Fruit fly (Drosophila melanogaster): ENCODE measurements around the gene yps.
A peak's percentile ranks its signal among the peaks of the same experiment; 100 is the strongest.

Gene yps

dm6 chr3L:12124975-12125374 lies at the start of gene yps:
Gene yps (minus strand): TSS chr3L:12125150.
- TF ChIP-seq foxo (GFP tag; optimal IDR thresholded peaks at IDR 0.05) (peak; percentile 25 to 86), jim (GFP tag; optimal IDR thresholded peaks at IDR 0.05) (no peak), sage (GFP tag; optimal IDR thresholded peaks at IDR 0.05) (peak; percentile 84), sv (GFP tag; optimal IDR thresholded peaks at IDR 0.05) (peak; percentile 79), psq (GFP tag; optimal IDR thresholded peaks at IDR 0.05) (peak; percentile 72), CG9705 (GFP tag; optimal IDR thresholded peaks at IDR 0.05) (peak; percentile 95), Vsx2 (GFP tag; optimal IDR thresholded peaks at IDR 0.05; ENCODE audit: partially characterized antibody) (no peak), Mio (GFP tag; optimal IDR thresholded peaks at IDR 0.05) (peak; percentile 80), woc (GFP tag; optimal IDR thresholded peaks at IDR 0.05) (peak; percentile 32), ey (GFP tag; optimal IDR thresholded peaks at IDR 0.05) (peak; percentile 67), OdsH (GFP tag; optimal IDR thresholded peaks at IDR 0.05) (peak; percentile 90), dl (GFP tag; optimal IDR thresholded peaks at IDR 0.05; ENCODE audit: insufficient read depth in 1 of 2, partially characterized antibody in 2 of 2) (no peak), HLH106 (tag; optimal IDR thresholded peaks at IDR 0.05) (peak; percentile 86), Hr78 (GFP tag; optimal IDR thresholded peaks at IDR 0.05) (no peak), N (GFP tag; optimal IDR thresholded peaks at IDR 0.05) (no peak), h (GFP tag; optimal IDR thresholded peaks at IDR 0.05) (peak; percentile 92), Myc (optimal IDR thresholded peaks at IDR 0.05) (peak; percentile 18), Dif (GFP tag; optimal IDR thresholded peaks at IDR 0.05; ENCODE audit: partially characterized antibody) (no peak), GATAd (GFP tag; optimal IDR thresholded peaks at IDR 0.05) (no peak), lola (GFP tag; optimal IDR thresholded peaks at IDR 0.05) (no peak), Abd-B (GFP tag; optimal IDR thresholded peaks at IDR 0.05) (no peak), Rel (GFP tag; optimal IDR thresholded peaks at IDR 0.05) (no peak), Rel (tag; optimal IDR thresholded peaks at IDR 0.05) (peak; percentile 77), Dfd (GFP tag; optimal IDR thresholded peaks at IDR 0.05) (no peak), fru (GFP tag; optimal IDR thresholded peaks at IDR 0.05) (peak; percentile 86), tai (GFP tag; optimal IDR thresholded peaks at IDR 0.05) (no peak), Hr83 (GFP tag; optimal IDR thresholded peaks at IDR 0.05; ENCODE audit: poor library complexity, severe bottlenecking) (peak; percentile 99), Sp1 (GFP tag; optimal IDR thresholded peaks at IDR 0.05) (peak; percentile 92), Hnf4 (GFP tag; optimal IDR thresholded peaks at IDR 0.05) (peak; percentile 85), CG32264 (GFP tag; optimal IDR thresholded peaks at IDR 0.05) (peak; percentile 89), br (GFP tag; optimal IDR thresholded peaks at IDR 0.05) (peak; percentile 93), dsf (GFP tag; optimal IDR thresholded peaks at IDR 0.05; ENCODE audit: borderline replicate concordance) (peak; percentile 6), brk (GFP tag; optimal IDR thresholded peaks at IDR 0.05) (peak; percentile 84), CrebA (GFP tag; optimal IDR thresholded peaks at IDR 0.05; ENCODE audit: borderline replicate concordance) (no peak), rgr (GFP tag; optimal IDR thresholded peaks at IDR 0.05) (peak; percentile 97), pan (optimal IDR thresholded peaks at IDR 0.05) (no peak), Jra (GFP tag; optimal IDR thresholded peaks at IDR 0.05) (peak; percentile 68), dmrt93B (GFP tag; optimal IDR thresholded peaks at IDR 0.05) (peak; percentile 93), usp (GFP tag; optimal IDR thresholded peaks at IDR 0.05) (no peak)

dm6 chr3L:12163693-12164092 lies 38.7 kb upstream of the yps start, which contains the start of gene CG9760:
Gene CG9760 (minus strand): TSS chr3L:12163735.
- TF ChIP-seq HLH106 (tag; optimal IDR thresholded peaks at IDR 0.05): no peak
- TF ChIP-seq ey (GFP tag; optimal IDR thresholded peaks at IDR 0.05): no peak
- TF ChIP-seq sage (GFP tag; optimal IDR thresholded peaks at IDR 0.05): no peak
- TF ChIP-seq Hnf4 (GFP tag; optimal IDR thresholded peaks at IDR 0.05): no peak
- TF ChIP-seq foxo (GFP tag; optimal IDR thresholded peaks at IDR 0.05): no peak
- TF ChIP-seq Jra (GFP tag; optimal IDR thresholded peaks at IDR 0.05): no peak
- no peak for TF ChIP-seq sv (GFP tag; optimal IDR thresholded peaks at IDR 0.05)
- TF ChIP-seq Dfd (GFP tag; optimal IDR thresholded peaks at IDR 0.05): no peak
- TF ChIP-seq Myc (optimal IDR thresholded peaks at IDR 0.05): no peak
- TF ChIP-seq fru (GFP tag; optimal IDR thresholded peaks at IDR 0.05): no peak
- no peak for TF ChIP-seq Sp1 (GFP tag; optimal IDR thresholded peaks at IDR 0.05)
- no peak for TF ChIP-seq dsf (GFP tag; optimal IDR thresholded peaks at IDR 0.05; ENCODE audit: borderline replicate concordance)
- no peak for TF ChIP-seq Vsx2 (GFP tag; optimal IDR thresholded peaks at IDR 0.05; ENCODE audit: partially characterized antibody)
- TF ChIP-seq br (GFP tag; optimal IDR thresholded peaks at IDR 0.05): no peak
- TF ChIP-seq tai (GFP tag; optimal IDR thresholded peaks at IDR 0.05): no peak
- no peak for TF ChIP-seq Hr83 (GFP tag; optimal IDR thresholded peaks at IDR 0.05; ENCODE audit: poor library complexity, severe bottlenecking)
